Worm (Caenorhabditis elegans) whole organism, early embryonic: Measurements from ENCODE around the gene srd-66.

Source experiments
- B0310.2 ChIP-seq: sonication (generic microtip); optimal IDR thresholded peaks from 2 replicates; lab custom pipeline; 2016; ENCODE audit warnings: mild to moderate bottlenecking, missing genetic modification characterization, missing compliant biosample characterization
- aly-1 ChIP-seq: sonication (generic microtip); optimal IDR thresholded peaks from 2 replicates; lab custom pipeline; 2016; ENCODE audit warnings: missing genetic modification characterization, missing compliant biosample characterization
- ama-1 ChIP-seq: fragments of 150-350 bp; optimal IDR thresholded peaks from 2 replicates; lab custom pipeline; 2014
- ceh-13 ChIP-seq: fragments of 200-800 bp; sonication (Bioruptor generic); optimal IDR thresholded peaks from 2 replicates; lab custom pipeline; 2018; ENCODE audit warnings: mild to moderate bottlenecking, missing genetic modification characterization, missing compliant biosample characterization
- flt-1 ChIP-seq: fragments of 200-800 bp; sonication (Bioruptor generic); IDR thresholded peaks from 2 replicates; pipeline ENCODE4 v1.3.6; 2022; ENCODE audit warnings: missing genetic modification characterization, missing compliant biosample characterization
- hnd-1 ChIP-seq: sonication (generic microtip); optimal IDR thresholded peaks from 2 replicates; lab custom pipeline; 2016; ENCODE audit warnings: missing genetic modification characterization, missing compliant biosample characterization
- pes-1 ChIP-seq: fragments of 200-800 bp; sonication (Bioruptor generic); IDR thresholded peaks from 2 replicates; pipeline ENCODE4 v1.3.6; 2022; ENCODE audit warnings: missing genetic modification reagents, missing genetic modification characterization, missing compliant biosample characterization
- tbx-11 ChIP-seq: fragments of 200-800 bp; sonication (Bioruptor generic); IDR thresholded peaks from 2 replicates; pipeline ENCODE4 v1.3.6; 2022; ENCODE audit warnings: missing genetic modification characterization, missing compliant biosample characterization
- tra-4 ChIP-seq: sonication (generic microtip); optimal IDR thresholded peaks from 2 replicates; lab custom pipeline; 2017; ENCODE audit warnings: missing genetic modification characterization, missing compliant biosample characterization

ce11 chrIII:1947851-1948250, 34.6 kb downstream of the srd-66 start:
- no peak for TF ChIP-seq ama-1 (lab: Kevin White, UChicago)
- TF ChIP-seq aly-1 (tag; lab: Kevin White, UChicago) = no peak
- TF ChIP-seq ceh-13 (GFP tag; lab: Kevin White, UChicago) = no peak
- no peak for TF ChIP-seq tra-4 (tag; lab: Kevin White, UChicago)
- no peak for TF ChIP-seq hnd-1 (tag; lab: Kevin White, UChicago)
- TF ChIP-seq B0310.2 (tag; lab: Kevin White, UChicago) = no peak
- no peak for TF ChIP-seq pes-1 (GFP tag; lab: Robert Waterston, UW)
- no peak for TF ChIP-seq tbx-11 (GFP tag; lab: Robert Waterston, UW)
- TF ChIP-seq flt-1 = no peak
